Worm (Caenorhabditis elegans): ENCODE data around the gene K07F5.12.

- TF ChIP-seq him-1 (tag; optimal IDR thresholded peaks at IDR 0.05) (no peak), W03F9.2 (tag; optimal IDR thresholded peaks at IDR 0.05) (no peak), dao-5 (tag; optimal IDR thresholded peaks at IDR 0.05) (no peak)
Measured at ce11 chrIV:9811487-9811886, 44.3 kb upstream of the K07F5.12 start.
